Fruit fly (Drosophila melanogaster): Measurements from ENCODE around the gene CG32590.
A peak's percentile ranks its signal among the peaks of the same experiment; 100 is the strongest.

CG32590 gene

DNA sequence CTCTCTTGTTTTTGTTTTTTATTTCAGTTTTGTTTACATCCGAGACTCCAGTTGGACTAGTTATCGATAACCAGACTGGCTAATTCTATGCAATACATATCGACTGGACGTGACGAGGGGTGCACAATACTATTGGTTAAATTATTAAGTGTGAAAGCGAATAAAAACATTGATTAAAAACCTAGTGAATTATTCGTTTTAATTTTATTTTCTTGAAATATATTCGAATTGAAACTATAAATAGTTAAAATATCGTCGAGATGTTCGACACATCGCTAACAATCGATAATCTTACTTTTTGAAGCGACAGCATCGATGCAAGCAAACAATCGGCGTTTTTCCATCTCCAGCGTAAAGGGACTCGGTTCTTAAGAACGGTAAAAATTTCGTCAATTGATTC is at the start of gene CG32590, which contains the start of gene Flo2:
Gene CG32590 (minus strand): TSS at position 60 of the 400 bp plus-strand sequence.
Gene Flo2 (plus strand): TSS at position 330 of the 400 bp plus-strand sequence.
- peak; percentile 67 for TF ChIP-seq pad (GFP tag; optimal IDR thresholded peaks at IDR 0.05)
- peak; percentile 72 for TF ChIP-seq ovo (GFP tag; optimal IDR thresholded peaks at IDR 0.05)
- TF ChIP-seq CG11617 (GFP tag; optimal IDR thresholded peaks at IDR 0.05) = peak; percentile 44
- TF ChIP-seq CG5204 (GFP tag; optimal IDR thresholded peaks at IDR 0.05) = no peak
- TF ChIP-seq CG12768 (GFP tag; optimal IDR thresholded peaks at IDR 0.05) = peak; percentile 26
- peak; percentile 71 for TF ChIP-seq kay (GFP tag; ENCODE audit: borderline replicate concordance)
- TF ChIP-seq CG14711 (tag; optimal IDR thresholded peaks at IDR 0.05) = peak; percentile 82
- TF ChIP-seq bab1 (GFP tag; optimal IDR thresholded peaks at IDR 0.05) = peak; percentile 87
- peak; percentile 64 for TF ChIP-seq tj (GFP tag; optimal IDR thresholded peaks at IDR 0.05)
- peak; percentile 52 for TF ChIP-seq Crg-1 (GFP tag; optimal IDR thresholded peaks at IDR 0.05)
- TF ChIP-seq toe (GFP tag; optimal IDR thresholded peaks at IDR 0.05) = peak; percentile 78
- TF ChIP-seq cnc (optimal IDR thresholded peaks at IDR 0.05) = no peak
- no peak for TF ChIP-seq cic (GFP tag; optimal IDR thresholded peaks at IDR 0.05)
- no peak for TF ChIP-seq Hr96 (GFP tag; optimal IDR thresholded peaks at IDR 0.05)
- no peak for TF ChIP-seq CG7045 (GFP tag; optimal IDR thresholded peaks at IDR 0.05)
- TF ChIP-seq Mnt (GFP tag; optimal IDR thresholded peaks at IDR 0.05) = peak; percentile 81
- TF ChIP-seq CG1620 (GFP tag; optimal IDR thresholded peaks at IDR 0.05) = peak; percentile 91
- peak; percentile 48 for TF ChIP-seq Clk (GFP tag; optimal IDR thresholded peaks at IDR 0.05)
- peak; percentile 78 for TF ChIP-seq CG7101 (tag; optimal IDR thresholded peaks at IDR 0.05)
- TF ChIP-seq CG33017 (tag; optimal IDR thresholded peaks at IDR 0.05) = peak; percentile 42

DNA sequence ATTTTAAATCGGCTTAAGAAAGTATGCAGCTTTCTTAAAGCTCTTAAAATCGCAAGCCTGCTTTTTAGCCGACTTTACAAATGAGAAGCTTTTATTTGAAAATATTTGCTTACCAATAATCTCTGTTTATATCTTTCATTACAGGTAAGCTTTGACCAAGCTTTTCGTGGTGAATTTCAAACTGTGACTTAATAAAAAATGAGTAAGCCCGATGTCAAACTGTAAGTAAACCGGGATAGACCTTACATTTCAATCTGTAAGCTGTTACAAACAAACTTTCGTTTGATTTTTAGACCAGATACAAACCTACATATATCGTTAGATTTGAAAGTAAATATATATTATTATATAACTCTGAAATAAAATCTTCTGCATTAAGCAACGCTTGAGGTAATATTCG is 46.6 kb upstream of the CG32590 start:
- peak; percentile 8 for TF ChIP-seq kay (GFP tag; ENCODE audit: borderline replicate concordance)
- TF ChIP-seq bab1 (GFP tag; optimal IDR thresholded peaks at IDR 0.05) = no peak
- no peak for TF ChIP-seq Hr96 (GFP tag; optimal IDR thresholded peaks at IDR 0.05)
- no peak for TF ChIP-seq CG14711 (tag; optimal IDR thresholded peaks at IDR 0.05)
- TF ChIP-seq pad (GFP tag; optimal IDR thresholded peaks at IDR 0.05) = no peak
- no peak for TF ChIP-seq cnc (optimal IDR thresholded peaks at IDR 0.05)
- no peak for TF ChIP-seq CG5204 (GFP tag; optimal IDR thresholded peaks at IDR 0.05)
- TF ChIP-seq tj (GFP tag; optimal IDR thresholded peaks at IDR 0.05) = no peak
- no peak for TF ChIP-seq Clk (GFP tag; optimal IDR thresholded peaks at IDR 0.05)

DNA sequence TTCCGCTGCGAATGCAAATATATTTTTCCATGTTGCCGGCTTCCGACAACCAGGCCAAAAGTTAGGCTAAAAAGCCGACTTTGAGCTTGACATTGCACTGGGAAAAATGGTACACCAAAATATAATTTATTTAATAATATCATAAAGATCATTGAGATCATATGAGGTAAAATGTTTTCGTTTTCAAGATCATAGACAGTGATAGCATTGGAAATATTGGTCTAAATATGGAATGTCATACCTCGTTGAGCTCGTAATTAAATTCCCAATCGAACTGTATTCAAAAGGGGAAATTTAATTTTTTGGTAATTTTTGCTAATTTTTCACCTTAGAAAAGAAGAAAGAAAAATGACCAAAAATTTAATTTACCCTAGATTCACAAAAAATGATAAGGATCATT is 45.1 kb upstream of the CG32590 start:
- no peak for TF ChIP-seq ovo (GFP tag; optimal IDR thresholded peaks at IDR 0.05)
- no peak for TF ChIP-seq CG33017 (tag; optimal IDR thresholded peaks at IDR 0.05)
- no peak for TF ChIP-seq pad (GFP tag; optimal IDR thresholded peaks at IDR 0.05)
- TF ChIP-seq kay (GFP tag; ENCODE audit: borderline replicate concordance) = no peak
- TF ChIP-seq Mnt (GFP tag; optimal IDR thresholded peaks at IDR 0.05) = no peak
- no peak for TF ChIP-seq CG7101 (tag; optimal IDR thresholded peaks at IDR 0.05)
- no peak for TF ChIP-seq CG5204 (GFP tag; optimal IDR thresholded peaks at IDR 0.05)
- no peak for TF ChIP-seq CG7045 (GFP tag; optimal IDR thresholded peaks at IDR 0.05)
- no peak for TF ChIP-seq Hr96 (GFP tag; optimal IDR thresholded peaks at IDR 0.05)
- no peak for TF ChIP-seq CG12768 (GFP tag; optimal IDR thresholded peaks at IDR 0.05)
- TF ChIP-seq CG11617 (GFP tag; optimal IDR thresholded peaks at IDR 0.05) = no peak
- no peak for TF ChIP-seq CG14711 (tag; optimal IDR thresholded peaks at IDR 0.05)
- no peak for TF ChIP-seq bab1 (GFP tag; optimal IDR thresholded peaks at IDR 0.05)
- TF ChIP-seq Clk (GFP tag; optimal IDR thresholded peaks at IDR 0.05) = no peak

DNA sequence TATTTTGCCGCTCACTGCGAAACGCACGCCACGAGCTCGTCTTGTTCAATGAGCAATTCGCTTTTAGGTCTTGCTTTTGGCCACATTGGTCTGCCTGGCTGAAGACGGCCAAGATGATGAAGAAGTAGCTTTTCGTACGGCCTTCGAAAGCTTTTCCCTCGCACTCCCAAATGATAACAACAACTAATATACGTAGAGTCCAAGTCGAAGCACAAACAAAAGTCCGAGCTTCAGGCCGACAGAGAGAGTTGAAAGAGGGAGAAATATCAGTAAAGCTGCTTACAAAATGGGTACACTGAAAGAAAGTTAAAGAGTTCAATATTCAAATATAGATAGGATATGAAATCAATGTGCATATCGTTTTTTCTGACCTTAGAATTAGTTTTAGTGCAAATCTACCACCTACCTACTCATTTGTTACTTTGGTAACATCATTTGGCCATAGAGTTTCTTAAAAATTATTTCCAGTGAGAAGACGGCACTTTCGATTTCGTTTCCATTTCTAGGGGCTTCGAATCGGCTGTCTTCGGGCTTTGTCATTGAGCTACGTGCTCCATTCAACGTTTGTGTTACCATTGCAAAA is 43.7 kb upstream of the CG32590 start, which contains the start of the genes CG45064 and CG45065:
Gene CG45064 (minus strand): TSS at position 51 of the 583 bp plus-strand sequence.
Gene CG45065 (minus strand): TSS at position 51 of the 583 bp plus-strand sequence.
- TF ChIP-seq bab1 (GFP tag; optimal IDR thresholded peaks at IDR 0.05) = peak; percentile 54
- TF ChIP-seq cic (GFP tag; optimal IDR thresholded peaks at IDR 0.05) = no peak
- TF ChIP-seq ovo (GFP tag; optimal IDR thresholded peaks at IDR 0.05) = no peak
- peak; percentile 3 for TF ChIP-seq CG7101 (tag; optimal IDR thresholded peaks at IDR 0.05)

DNA sequence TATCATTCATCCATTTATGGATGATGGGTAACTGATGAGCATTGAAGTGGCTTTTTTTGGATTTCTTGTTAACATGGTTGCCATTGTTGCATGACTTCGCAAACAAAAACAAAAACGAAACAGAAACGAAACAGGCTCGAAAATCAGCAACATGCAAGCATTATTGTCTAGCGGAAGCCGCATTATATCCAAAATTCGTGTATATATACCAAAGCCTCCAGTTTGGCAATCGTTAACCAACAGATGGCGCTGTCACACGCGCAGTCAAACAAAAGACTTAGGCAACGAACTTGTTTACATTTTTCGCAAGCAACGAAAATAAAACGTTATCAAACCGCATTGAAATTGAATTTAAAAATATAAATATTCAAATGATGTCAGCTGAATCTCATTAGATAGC is 40.0 kb upstream of the CG32590 start:
- no peak for TF ChIP-seq CG12768 (GFP tag; optimal IDR thresholded peaks at IDR 0.05)
- TF ChIP-seq Hr96 (GFP tag; optimal IDR thresholded peaks at IDR 0.05) = no peak
- no peak for TF ChIP-seq Crg-1 (GFP tag; optimal IDR thresholded peaks at IDR 0.05)
- TF ChIP-seq cic (GFP tag; optimal IDR thresholded peaks at IDR 0.05) = no peak
- TF ChIP-seq CG14711 (tag; optimal IDR thresholded peaks at IDR 0.05) = no peak
- TF ChIP-seq pad (GFP tag; optimal IDR thresholded peaks at IDR 0.05) = no peak
- TF ChIP-seq CG7045 (GFP tag; optimal IDR thresholded peaks at IDR 0.05) = no peak
- no peak for TF ChIP-seq CG1620 (GFP tag; optimal IDR thresholded peaks at IDR 0.05)
- TF ChIP-seq Clk (GFP tag; optimal IDR thresholded peaks at IDR 0.05) = no peak
- no peak for TF ChIP-seq CG5204 (GFP tag; optimal IDR thresholded peaks at IDR 0.05)
- no peak for TF ChIP-seq Mnt (GFP tag; optimal IDR thresholded peaks at IDR 0.05)
- TF ChIP-seq cnc (optimal IDR thresholded peaks at IDR 0.05) = no peak
- no peak for TF ChIP-seq CG7101 (tag; optimal IDR thresholded peaks at IDR 0.05)
- no peak for TF ChIP-seq ovo (GFP tag; optimal IDR thresholded peaks at IDR 0.05)
- no peak for TF ChIP-seq toe (GFP tag; optimal IDR thresholded peaks at IDR 0.05)
- no peak for TF ChIP-seq tj (GFP tag; optimal IDR thresholded peaks at IDR 0.05)
- TF ChIP-seq kay (GFP tag; ENCODE audit: borderline replicate concordance) = no peak
- no peak for TF ChIP-seq bab1 (GFP tag; optimal IDR thresholded peaks at IDR 0.05)

DNA sequence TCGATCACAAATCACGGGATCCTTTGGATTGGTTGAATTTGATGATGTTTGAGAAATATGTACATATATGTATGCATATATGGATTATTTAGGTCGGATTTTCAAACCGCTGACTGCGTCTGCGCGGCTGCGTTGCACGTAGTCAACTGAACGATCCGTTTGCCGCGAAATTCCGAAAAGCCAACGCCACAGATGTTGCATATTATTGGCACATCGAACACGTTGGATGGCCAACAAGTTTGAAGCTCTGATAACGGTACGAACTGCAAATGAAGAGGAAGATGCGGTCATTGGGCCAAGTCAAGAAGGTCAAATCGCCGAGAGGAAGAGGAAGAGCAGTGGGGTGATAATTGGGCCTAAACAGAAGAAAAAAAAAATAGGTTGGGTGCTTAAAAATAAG is 32.1 kb upstream of the CG32590 start, which contains the start of gene CG9518:
Gene CG9518 (minus strand): TSS at position 154 of the 400 bp plus-strand sequence.
- no peak for TF ChIP-seq bab1 (GFP tag; optimal IDR thresholded peaks at IDR 0.05)
- TF ChIP-seq pad (GFP tag; optimal IDR thresholded peaks at IDR 0.05) = no peak
- no peak for TF ChIP-seq CG11617 (GFP tag; optimal IDR thresholded peaks at IDR 0.05)
- no peak for TF ChIP-seq cic (GFP tag; optimal IDR thresholded peaks at IDR 0.05)
- no peak for TF ChIP-seq CG5204 (GFP tag; optimal IDR thresholded peaks at IDR 0.05)
- no peak for TF ChIP-seq toe (GFP tag; optimal IDR thresholded peaks at IDR 0.05)
- TF ChIP-seq Crg-1 (GFP tag; optimal IDR thresholded peaks at IDR 0.05) = no peak
- no peak for TF ChIP-seq cnc (optimal IDR thresholded peaks at IDR 0.05)
- TF ChIP-seq kay (GFP tag; ENCODE audit: borderline replicate concordance) = no peak
- TF ChIP-seq CG1620 (GFP tag; optimal IDR thresholded peaks at IDR 0.05) = no peak
- TF ChIP-seq CG7045 (GFP tag; optimal IDR thresholded peaks at IDR 0.05) = no peak
- TF ChIP-seq CG12768 (GFP tag; optimal IDR thresholded peaks at IDR 0.05) = no peak
- no peak for TF ChIP-seq CG7101 (tag; optimal IDR thresholded peaks at IDR 0.05)
- no peak for TF ChIP-seq CG14711 (tag; optimal IDR thresholded peaks at IDR 0.05)
- TF ChIP-seq ovo (GFP tag; optimal IDR thresholded peaks at IDR 0.05) = no peak
- no peak for TF ChIP-seq Hr96 (GFP tag; optimal IDR thresholded peaks at IDR 0.05)
- no peak for TF ChIP-seq Mnt (GFP tag; optimal IDR thresholded peaks at IDR 0.05)
- no peak for TF ChIP-seq tj (GFP tag; optimal IDR thresholded peaks at IDR 0.05)
- no peak for TF ChIP-seq CG33017 (tag; optimal IDR thresholded peaks at IDR 0.05)

Measured in whole organism, adult.